Fruit fly (Drosophila melanogaster) Kc167 (cell line): Measurements from ENCODE around the gene CG13692.

Source experiments
- Sin3A ChIP-seq: fragments of >200 bp; optimal IDR thresholded peaks from 2 replicates; lab custom pipeline; 2018; ENCODE audit warnings: missing external identifiers
- h ChIP-seq: fragments of >200 bp; optimal IDR thresholded peaks from 3 replicates; lab custom pipeline; 2018; ENCODE audit warnings: missing external identifiers
- psq ChIP-seq: fragments of >200 bp; optimal IDR thresholded peaks from 2 replicates; lab custom pipeline; 2017; ENCODE audit warnings: missing external identifiers

- no peak for TF ChIP-seq psq (lab: Kevin White, UChicago)
- no peak for TF ChIP-seq Sin3A (lab: Kevin White, UChicago)
- TF ChIP-seq h (lab: Kevin White, UChicago): no peak
Measured at dm6 chr2L:414593-415399, 6.8 kb upstream of the CG13692 start, which contains the start of the genes AP-2alpha and ebi.
